Fruit fly (Drosophila melanogaster) whole organism, prepupa: Measurements from ENCODE around the gene CG3592.

ENCODE experiments used
- Blimp-1 ChIP-seq: fragments of 200-800 bp; sonication (Bioruptor generic); optimal IDR thresholded peaks from 3 replicates; lab custom pipeline; 2017; ENCODE audit warnings: missing biosample characterization, missing genetic modification characterization, mild to moderate bottlenecking, moderate library complexity, missing genetic modification reagents
- Eip93F ChIP-seq: fragments of 200-800 bp; sonication (Bioruptor generic); optimal IDR thresholded peaks from 2 replicates; lab custom pipeline; 2016; ENCODE audit warnings: missing biosample characterization, mild to moderate bottlenecking, missing genetic modification characterization
- acj6 ChIP-seq: fragments of 200-800 bp; sonication (Bioruptor generic); optimal IDR thresholded peaks from 3 replicates; lab custom pipeline; 2016; ENCODE audit warnings: missing biosample characterization, missing genetic modification characterization
- eg ChIP-seq: fragments of 200-800 bp; sonication (Bioruptor generic); IDR thresholded peaks from 3 replicates; pipeline ENCODE4 v1.3.6; 2022; ENCODE audit warnings: missing biosample characterization, missing genetic modification characterization
- esn ChIP-seq: fragments of 200-800 bp; sonication (Bioruptor generic); optimal IDR thresholded peaks from 2 replicates; lab custom pipeline; 2016; ENCODE audit warnings: missing biosample characterization, mild to moderate bottlenecking, missing genetic modification characterization, moderate library complexity
- salr ChIP-seq, 2 experiments: fragments of 200-800 bp; sonication (Bioruptor generic); optimal IDR thresholded peaks; 3 replicates each; lab custom pipeline; 2016 to 2018; ENCODE audit warnings: missing biosample characterization in 2 of 2, missing genetic modification characterization in 2 of 2, mild to moderate bottlenecking in 1 of 2
- ss ChIP-seq, 2 experiments: fragments of 200-800 bp; sonication (Bioruptor generic); optimal IDR thresholded peaks; 2 replicates in 1 of 2; 3 replicates in 1 of 2; lab custom pipeline; 2017 to 2018; ENCODE audit warnings: mild to moderate bottlenecking in 2 of 2, missing biosample characterization in 2 of 2, missing genetic modification characterization in 2 of 2, moderate library complexity in 1 of 2
- svp ChIP-seq: fragments of 200-800 bp; sonication (Bioruptor generic); peaks from one replicate; lab custom pipeline; 2016; ENCODE audit warnings: missing biosample characterization, missing genetic modification characterization

- TF ChIP-seq salr (GFP tag; optimal IDR thresholded peaks at IDR 0.05; lab: Kevin White, UChicago) (no peak), ss (GFP tag; optimal IDR thresholded peaks at IDR 0.05; lab: Kevin White, UChicago) (no peak), Blimp-1 (GFP tag; lab: Kevin White, UChicago) (no peak), Eip93F (no peak), svp (GFP tag; lab: Kevin White, UChicago) (no peak), eg (GFP tag; lab: Robert Waterston, UW) (no peak), acj6 (GFP tag; lab: Kevin White, UChicago) (no peak), esn (GFP tag; lab: Kevin White, UChicago) (no peak)
These were observed 16.4 kb upstream of the CG3592 start for dm6 chrX:2918551-2918950.
